Fruit fly (Drosophila melanogaster) whole organism, embryonic: Measurements from ENCODE around the gene CG15155.

ENCODE experiments used
- Aef1 ChIP-seq: fragments of 200-800 bp; sonication (Bioruptor generic); IDR thresholded peaks from 3 replicates; pipeline ENCODE4 v1.3.6; 2022; ENCODE audit warnings: missing biosample characterization, missing genetic modification characterization
- CG10147 ChIP-seq: fragments of 200-800 bp; sonication (Bioruptor generic); optimal IDR thresholded peaks from 2 replicates; lab custom pipeline; 2019; ENCODE audit warnings: missing biosample characterization, mild to moderate bottlenecking, missing genetic modification characterization, moderate library complexity
- CG10565 ChIP-seq: fragments of 200-800 bp; sonication (Bioruptor generic); optimal IDR thresholded peaks from 3 replicates; lab custom pipeline; 2016; ENCODE audit warnings: missing biosample characterization, mild to moderate bottlenecking, missing genetic modification characterization
- CG12769 ChIP-seq: fragments of 200-800 bp; sonication (Bioruptor generic); optimal IDR thresholded peaks from 2 replicates; lab custom pipeline; 2019; ENCODE audit warnings: missing biosample characterization, mild to moderate bottlenecking, missing genetic modification characterization, moderate library complexity
- CG15011 ChIP-seq: fragments of 200-800 bp; sonication (Bioruptor generic); optimal IDR thresholded peaks from 3 replicates; lab custom pipeline; 2018; ENCODE audit warnings: missing biosample characterization, mild to moderate bottlenecking, missing genetic modification characterization
- CG15514 ChIP-seq: fragments of 200-800 bp; sonication (Bioruptor generic); optimal IDR thresholded peaks from 3 replicates; lab custom pipeline; 2017; ENCODE audit warnings: missing biosample characterization, missing genetic modification characterization, mild to moderate bottlenecking, moderate library complexity, missing genetic modification reagents
- CG15696 ChIP-seq: fragments of 200-800 bp; sonication (Bioruptor generic); optimal IDR thresholded peaks from 2 replicates; lab custom pipeline; 2019; ENCODE audit warnings: missing biosample characterization, mild to moderate bottlenecking, missing genetic modification characterization, moderate library complexity
- CG16863 ChIP-seq: fragments of 200-800 bp; sonication (Bioruptor generic); optimal IDR thresholded peaks from 3 replicates; lab custom pipeline; 2016; ENCODE audit warnings: missing biosample characterization, missing genetic modification characterization
- CG17612 ChIP-seq: fragments of 200-800 bp; sonication (Bioruptor generic); IDR thresholded peaks from 2 replicates; pipeline ENCODE4 v1.3.6; 2022; ENCODE audit warnings: missing biosample characterization, missing genetic modification characterization
- CG3163 ChIP-seq: fragments of 200-800 bp; sonication (Bioruptor generic); optimal IDR thresholded peaks from 3 replicates; lab custom pipeline; 2016; ENCODE audit warnings: missing biosample characterization, missing genetic modification characterization
- CG34224 ChIP-seq: fragments of 200-800 bp; sonication (Bioruptor generic); IDR thresholded peaks from 3 replicates; pipeline ENCODE4 v1.3.6; 2022; ENCODE audit warnings: missing biosample characterization, missing genetic modification characterization; ENCODE audit not compliant: partially characterized antibody
- CG3838 ChIP-seq: fragments of 200-800 bp; sonication (Bioruptor generic); optimal IDR thresholded peaks from 3 replicates; lab custom pipeline; 2016; ENCODE audit warnings: missing biosample characterization, missing genetic modification characterization
- CG5245 ChIP-seq: fragments of 200-800 bp; sonication (Bioruptor generic); optimal IDR thresholded peaks from 3 replicates; lab custom pipeline; 2016; ENCODE audit warnings: missing biosample characterization, missing genetic modification characterization
- CG7357 ChIP-seq: fragments of 200-800 bp; sonication (Bioruptor generic); IDR thresholded peaks from 3 replicates; pipeline ENCODE4 v1.3.6; 2022; ENCODE audit warnings: missing biosample characterization, missing genetic modification characterization
- CG8281 ChIP-seq: fragments of 200-800 bp; sonication (Bioruptor generic); optimal IDR thresholded peaks from 2 replicates; lab custom pipeline; 2018; ENCODE audit warnings: missing biosample characterization, mild to moderate bottlenecking, missing genetic modification characterization, moderate library complexity
- CG9817 ChIP-seq: fragments of 200-800 bp; sonication (Bioruptor generic); optimal IDR thresholded peaks from 2 replicates; lab custom pipeline; 2018; ENCODE audit warnings: missing biosample characterization, mild to moderate bottlenecking, missing genetic modification characterization, moderate library complexity
- CG9876 ChIP-seq: fragments of 200-800 bp; sonication (Bioruptor generic); optimal IDR thresholded peaks from 2 replicates; lab custom pipeline; 2016; ENCODE audit warnings: missing biosample characterization, missing genetic modification characterization
- CG9932 ChIP-seq: fragments of 200-800 bp; sonication (Bioruptor generic); IDR thresholded peaks from 2 replicates; pipeline ENCODE4 v1.3.6; 2022; ENCODE audit warnings: missing biosample characterization, missing genetic modification characterization
- CkIIα-i1 ChIP-seq: fragments of 200-800 bp; sonication (Bioruptor generic); IDR thresholded peaks from 2 replicates; pipeline ENCODE4 v1.3.6; 2022; ENCODE audit warnings: missing biosample characterization, missing genetic modification characterization
- D19B ChIP-seq: fragments of 200-800 bp; sonication (Bioruptor generic); optimal IDR thresholded peaks from 2 replicates; lab custom pipeline; 2017; ENCODE audit warnings: missing biosample characterization, mild to moderate bottlenecking, missing genetic modification characterization
- Dad ChIP-seq: fragments of 200-800 bp; sonication (Bioruptor generic); optimal IDR thresholded peaks from 3 replicates; lab custom pipeline; 2016; ENCODE audit warnings: missing biosample characterization, missing genetic modification characterization
- Dll ChIP-seq: fragments of 200-800 bp; sonication (Bioruptor generic); IDR thresholded peaks from 4 replicates; pipeline ENCODE4 v1.3.6; 2022; ENCODE audit warnings: missing biosample characterization, missing genetic modification characterization; ENCODE audit not compliant: partially characterized antibody
- Doc2 ChIP-seq: fragments of 200-800 bp; sonication (Bioruptor generic); IDR thresholded peaks from 2 replicates; pipeline ENCODE4 v1.3.6; 2022; ENCODE audit warnings: missing biosample characterization, missing genetic modification characterization
- Elba2 ChIP-seq: fragments of 200-800 bp; sonication (Bioruptor generic); optimal IDR thresholded peaks from 3 replicates; lab custom pipeline; 2016; ENCODE audit warnings: missing biosample characterization, missing genetic modification characterization
- HmgD ChIP-seq: fragments of 200-800 bp; sonication (Bioruptor generic); optimal IDR thresholded peaks from 3 replicates; lab custom pipeline; 2016; ENCODE audit warnings: missing biosample characterization, missing genetic modification characterization
- Max ChIP-seq: fragments of 200-800 bp; sonication (Bioruptor generic); optimal IDR thresholded peaks from 2 replicates; lab custom pipeline; 2016; ENCODE audit warnings: missing biosample characterization, mild to moderate bottlenecking, missing genetic modification characterization
- Pdp1 ChIP-seq, 2 experiments: fragments of 200-800 bp; sonication (Bioruptor generic); optimal IDR thresholded peaks; 3 replicates each; lab custom pipeline; 2016; ENCODE audit warnings: missing biosample characterization in 2 of 2, missing genetic modification characterization in 2 of 2, mild to moderate bottlenecking in 1 of 2, moderate library complexity in 1 of 2
- Stat92E ChIP-seq, 3 experiments: fragments of >200 bp in 2 of 3; fragments of 200-800 bp in 1 of 3; sonication (Bioruptor generic) in 1 of 3; optimal IDR thresholded peaks; 2 replicates each; lab custom pipeline; 2017 to 2019; ENCODE audit warnings: missing biosample characterization in 3 of 3, missing genetic modification characterization in 3 of 3, mild to moderate bottlenecking in 1 of 3, moderate library complexity in 1 of 3
- YL-1 ChIP-seq: fragments of 200-800 bp; sonication (Bioruptor generic); optimal IDR thresholded peaks from 3 replicates; lab custom pipeline; 2017; ENCODE audit warnings: missing biosample characterization, mild to moderate bottlenecking, missing genetic modification characterization
- ase ChIP-seq: fragments of 200-800 bp; sonication (Bioruptor generic); IDR thresholded peaks from 3 replicates; pipeline ENCODE4 v1.3.6; 2022; ENCODE audit warnings: missing biosample characterization, missing genetic modification characterization
- bsh ChIP-seq, 2 experiments: fragments of 200-800 bp; sonication (Bioruptor generic); optimal IDR thresholded peaks; 2 replicates each; lab custom pipeline; 2017 to 2018; ENCODE audit warnings: mild to moderate bottlenecking in 2 of 2, missing biosample characterization in 2 of 2, missing genetic modification characterization in 2 of 2, moderate library complexity in 1 of 2
- cg ChIP-seq: fragments of 200-800 bp; sonication (Bioruptor generic); optimal IDR thresholded peaks from 3 replicates; lab custom pipeline; 2019; ENCODE audit warnings: missing biosample characterization, mild to moderate bottlenecking, missing genetic modification characterization, moderate library complexity
- chm ChIP-seq: fragments of 200-800 bp; sonication (Bioruptor generic); IDR thresholded peaks from 2 replicates; pipeline ENCODE4 v1.3.6; 2022; ENCODE audit warnings: missing biosample characterization, missing genetic modification characterization
- dm ChIP-seq: fragments of 200-800 bp; sonication (Bioruptor generic); optimal IDR thresholded peaks from 3 replicates; lab custom pipeline; 2016; ENCODE audit warnings: missing biosample characterization, missing genetic modification characterization
- en ChIP-seq: fragments of 200-800 bp; sonication (Bioruptor generic); optimal IDR thresholded peaks from 2 replicates; lab custom pipeline; 2016; ENCODE audit warnings: missing biosample characterization, missing genetic modification characterization
- esg ChIP-seq: fragments of 200-800 bp; sonication (Bioruptor generic); conservative IDR thresholded peaks from 2 replicates; pipeline ENCODE4 v1.3.6; 2022; ENCODE audit warnings: missing biosample characterization, missing genetic modification characterization
- ewg ChIP-seq: fragments of 200-800 bp; sonication (Bioruptor generic); optimal IDR thresholded peaks from 3 replicates; lab custom pipeline; 2017; ENCODE audit warnings: mild to moderate bottlenecking, missing biosample characterization, missing genetic modification reagents, missing genetic modification characterization
- eyg ChIP-seq: fragments of 200-800 bp; sonication (Bioruptor generic); optimal IDR thresholded peaks from 3 replicates; lab custom pipeline; 2016; ENCODE audit warnings: missing biosample characterization, missing genetic modification characterization
- gsb ChIP-seq: fragments of 200-800 bp; sonication (Bioruptor generic); IDR thresholded peaks from 2 replicates; pipeline ENCODE4 v1.3.6; 2022; ENCODE audit warnings: missing biosample characterization, missing genetic modification characterization
- jing ChIP-seq: fragments of 200-800 bp; sonication (Bioruptor generic); optimal IDR thresholded peaks from 2 replicates; lab custom pipeline; 2018; ENCODE audit warnings: missing biosample characterization, mild to moderate bottlenecking, missing genetic modification characterization
- mirr ChIP-seq: fragments of 200-800 bp; sonication (Bioruptor generic); optimal IDR thresholded peaks from 3 replicates; lab custom pipeline; 2018; ENCODE audit warnings: missing biosample characterization, mild to moderate bottlenecking, missing genetic modification characterization
- odd ChIP-seq: fragments of 200-800 bp; sonication (Bioruptor generic); optimal IDR thresholded peaks from 2 replicates; lab custom pipeline; 2017; ENCODE audit warnings: missing biosample characterization, mild to moderate bottlenecking, missing genetic modification characterization
- pho ChIP-seq: fragments of 200-800 bp; sonication (Bioruptor generic); optimal IDR thresholded peaks from 2 replicates; lab custom pipeline; 2016; ENCODE audit warnings: missing biosample characterization, missing genetic modification characterization
- phol ChIP-seq: fragments of 200-800 bp; sonication (Bioruptor generic); optimal IDR thresholded peaks from 3 replicates; lab custom pipeline; 2018; ENCODE audit warnings: missing biosample characterization, mild to moderate bottlenecking, missing genetic modification characterization, moderate library complexity
- ro ChIP-seq: fragments of 200-800 bp; sonication (Bioruptor generic); IDR thresholded peaks from 2 replicates; pipeline ENCODE4 v1.3.6; 2022; ENCODE audit warnings: missing biosample characterization, missing genetic modification characterization
- shn ChIP-seq: fragments of 200-800 bp; sonication (Bioruptor generic); optimal IDR thresholded peaks from 3 replicates; lab custom pipeline; 2016; ENCODE audit warnings: missing biosample characterization, missing genetic modification characterization
- sob ChIP-seq: fragments of 200-800 bp; sonication (Bioruptor generic); IDR thresholded peaks from 2 replicates; pipeline ENCODE4 v1.3.6; 2022; ENCODE audit warnings: missing biosample characterization, missing genetic modification characterization
- twi ChIP-seq: fragments of 200-800 bp; optimal IDR thresholded peaks from 2 replicates; lab custom pipeline; 2019; ENCODE audit warnings: missing biosample characterization, mild to moderate bottlenecking, missing genetic modification characterization, moderate library complexity
- zen ChIP-seq: fragments of 200-800 bp; sonication (Bioruptor generic); optimal IDR thresholded peaks from 3 replicates; lab custom pipeline; 2018; ENCODE audit warnings: missing biosample characterization, mild to moderate bottlenecking, missing genetic modification characterization, moderate library complexity

The CG15155 gene

dm6 chr2L:18151134-18151825, 3.4 kb upstream of the CG15155 start:
- TF ChIP-seq Doc2 (GFP tag; lab: Robert Waterston, UW) (no peak), bsh (GFP tag; optimal IDR thresholded peaks at IDR 0.05; lab: Kevin White, UChicago) (peak in 1 of 2 experiments; percentile 33), ase (GFP tag; lab: Robert Waterston, UW) (peak; percentile 75), CG5245 (GFP tag; lab: Kevin White, UChicago) (peak; percentile 10), HmgD (GFP tag; lab: Kevin White, UChicago) (peak; percentile 82), Dll (GFP tag; lab: Robert Waterston, UW) (peak; percentile 36; the same call in 1 of the 4 replicates), sob (peak; percentile 75), Stat92E (GFP tag; optimal IDR thresholded peaks at IDR 0.05; lab: Kevin White, UChicago) (peak in 1 of 3 experiments; percentile 100), CG10147 (GFP tag; lab: Kevin White, UChicago) (peak; percentile 36), gsb (GFP tag; lab: Robert Waterston, UW) (peak; percentile 58; the same call in 1 of the 2 replicates), CG15011 (peak; percentile 4), CG7357 (GFP tag; lab: Robert Waterston, UW) (peak; percentile 35; the same call in 2 of the 3 replicates), CG15696 (tag; lab: Kevin White, UChicago) (no peak), esg (GFP tag; lab: Robert Waterston, UW) (peak; percentile 68), eyg (peak; percentile 28), Max (no peak), pho (GFP tag; lab: Kevin White, UChicago) (peak; percentile 46), mirr (GFP tag; lab: Kevin White, UChicago) (no peak), en (no peak), YL-1 (GFP tag; lab: Kevin White, UChicago) (no peak), CG15514 (GFP tag; lab: Kevin White, UChicago) (no peak), Elba2 (no peak), cg (GFP tag; lab: Kevin White, UChicago) (peak; percentile 100), dm (GFP tag; lab: Kevin White, UChicago) (peak; percentile 62), D19B (GFP tag; lab: Kevin White, UChicago) (peak; percentile 17), CG3838 (GFP tag; lab: Kevin White, UChicago) (no peak), Pdp1 (GFP tag; optimal IDR thresholded peaks at IDR 0.05; lab: Kevin White, UChicago) (peak; percentile 38 to 41), CG3163 (GFP tag; lab: Kevin White, UChicago) (peak; percentile 39), jing (GFP tag; lab: Kevin White, UChicago) (peak; percentile 41), zen (peak; percentile 58), CG9817 (peak; percentile 39), CG8281 (tag; lab: Kevin White, UChicago) (no peak), phol (peak; percentile 23), ro (0 out of 2 replicates have a peak, but pooled peaks have one; percentile 10), CG9932 (GFP tag; lab: Robert Waterston, UW) (peak; percentile 82), CG9876 (GFP tag; lab: Kevin White, UChicago) (peak; percentile 67), CG17612 (GFP tag; lab: Robert Waterston, UW) (0 out of 2 replicates have a peak, but pooled peaks have one; percentile 56), odd (GFP tag; lab: Kevin White, UChicago) (peak; percentile 12), ewg (GFP tag; lab: Kevin White, UChicago) (peak; percentile 34), Dad (GFP tag; lab: Kevin White, UChicago) (peak; percentile 16), chm (GFP tag; lab: Robert Waterston, UW) (peak; percentile 51), CG12769 (tag; lab: Kevin White, UChicago) (peak; percentile 85), CkIIα-i1 (peak; percentile 59; the same call in 1 of the 2 replicates), CG16863 (GFP tag; lab: Kevin White, UChicago) (peak; percentile 69), Aef1 (peak; percentile 79), CG34224 (GFP tag; lab: Robert Waterston, UW) (peak; percentile 9; the same call in 1 of the 3 replicates), shn (GFP tag; lab: Kevin White, UChicago) (peak; percentile 64), twi (tag; lab: Kevin White, UChicago) (peak; percentile 65), CG10565 (GFP tag; lab: Kevin White, UChicago) (no peak)
